Worm (Caenorhabditis elegans) whole organism, mixed stage, embryonic: ENCODE results near the gene F59F3.6.

Source experiments
- M03D4.4 ChIP-seq: sonication (generic microtip); optimal IDR thresholded peaks from 2 replicates; lab custom pipeline; 2017; ENCODE audit warnings: mild to moderate bottlenecking, missing genetic modification characterization, missing compliant biosample characterization
- bed-3 ChIP-seq: fragments of 200-800 bp; sonication (Bioruptor generic); optimal IDR thresholded peaks from 3 replicates; lab custom pipeline; 2018; ENCODE audit warnings: mild to moderate bottlenecking, missing genetic modification characterization, moderate library complexity, missing compliant biosample characterization
- blmp-1 ChIP-seq: fragments of 150-350 bp; optimal IDR thresholded peaks from 2 replicates; lab custom pipeline; 2014; ENCODE audit warnings: missing biosample characterization, missing genetic modification characterization
- ceh-39 ChIP-seq: fragments of 150-350 bp; optimal IDR thresholded peaks from 2 replicates; lab custom pipeline; 2014; ENCODE audit warnings: missing biosample characterization, missing genetic modification characterization
- ceh-43 ChIP-seq: fragments of 200-800 bp; sonication (Bioruptor generic); optimal IDR thresholded peaks from 2 replicates; lab custom pipeline; 2018; ENCODE audit warnings: mild to moderate bottlenecking, missing genetic modification characterization, moderate library complexity, missing compliant biosample characterization
- ceh-83 ChIP-seq: fragments of 200-800 bp; sonication (Bioruptor generic); optimal IDR thresholded peaks from 2 replicates; lab custom pipeline; 2018; ENCODE audit warnings: mild to moderate bottlenecking, missing genetic modification characterization, missing compliant biosample characterization
- ces-1 ChIP-seq: fragments of 150-350 bp; optimal IDR thresholded peaks from 2 replicates; lab custom pipeline; 2014; ENCODE audit warnings: missing biosample characterization, missing genetic modification reagents, missing genetic modification characterization
- cnd-1 ChIP-seq: fragments of 200-800 bp; sonication (Bioruptor generic); optimal IDR thresholded peaks from 2 replicates; lab custom pipeline; 2018; ENCODE audit warnings: mild to moderate bottlenecking, missing genetic modification characterization, missing compliant biosample characterization
- drap-1 ChIP-seq: fragments of 200-800 bp; sonication (Bioruptor generic); optimal IDR thresholded peaks from 3 replicates; lab custom pipeline; 2018; ENCODE audit warnings: mild to moderate bottlenecking, missing genetic modification characterization, missing compliant biosample characterization
- elt-1 ChIP-seq: sonication (generic microtip); optimal IDR thresholded peaks from 2 replicates; lab custom pipeline; 2017; ENCODE audit warnings: missing genetic modification characterization, mild to moderate bottlenecking, missing compliant biosample characterization, antibody characterized with exemption, moderate library complexity, borderline replicate concordance; ENCODE audit not compliant: insufficient read depth
- elt-3 ChIP-seq: fragments of 150-350 bp; optimal IDR thresholded peaks from 2 replicates; lab custom pipeline; 2014; ENCODE audit warnings: missing biosample characterization, missing genetic modification characterization
- flh-1 ChIP-seq: fragments of 200-800 bp; sonication (Bioruptor generic); optimal IDR thresholded peaks from 2 replicates; lab custom pipeline; 2018; ENCODE audit warnings: mild to moderate bottlenecking, missing genetic modification characterization, moderate library complexity, missing compliant biosample characterization
- ham-2 ChIP-seq: fragments of 200-800 bp; sonication (Bioruptor generic); optimal IDR thresholded peaks from 2 replicates; lab custom pipeline; 2018; ENCODE audit warnings: mild to moderate bottlenecking, missing genetic modification characterization, missing compliant biosample characterization
- hlh-1 ChIP-seq: fragments of 150-350 bp; optimal IDR thresholded peaks from 2 replicates; lab custom pipeline; 2014; ENCODE audit warnings: missing biosample characterization, missing genetic modification reagents, missing genetic modification characterization
- lin-13 ChIP-seq: fragments of 150-350 bp; optimal IDR thresholded peaks from 2 replicates; lab custom pipeline; 2014; ENCODE audit warnings: missing biosample characterization, missing genetic modification characterization
- lin-32 ChIP-seq: fragments of 200-800 bp; sonication (Bioruptor generic); optimal IDR thresholded peaks from 2 replicates; lab custom pipeline; 2018; ENCODE audit warnings: mild to moderate bottlenecking, missing genetic modification characterization, missing compliant biosample characterization
- lsy-2 ChIP-seq: fragments of 150-350 bp; optimal IDR thresholded peaks from 2 replicates; lab custom pipeline; 2014; ENCODE audit warnings: missing biosample characterization, missing genetic modification characterization
- mab-5 ChIP-seq: fragments of 150-350 bp; optimal IDR thresholded peaks from 2 replicates; lab custom pipeline; 2014; ENCODE audit warnings: missing biosample characterization, missing genetic modification characterization
- mls-2 ChIP-seq: sonication (generic microtip); optimal IDR thresholded peaks from 2 replicates; lab custom pipeline; 2016; ENCODE audit warnings: mild to moderate bottlenecking, missing genetic modification characterization, moderate library complexity, missing compliant biosample characterization
- nhr-12 ChIP-seq: fragments of 150-350 bp; optimal IDR thresholded peaks from 2 replicates; lab custom pipeline; 2014; ENCODE audit warnings: missing biosample characterization, missing genetic modification characterization
- nhr-2 ChIP-seq: fragments of 150-350 bp; optimal IDR thresholded peaks from 2 replicates; lab custom pipeline; 2014; ENCODE audit warnings: missing biosample characterization, missing genetic modification characterization
- nhr-237 ChIP-seq: fragments of 150-350 bp; optimal IDR thresholded peaks from 2 replicates; lab custom pipeline; 2014; ENCODE audit warnings: missing biosample characterization, missing genetic modification characterization
- nhr-28 ChIP-seq: fragments of 150-350 bp; optimal IDR thresholded peaks from 2 replicates; lab custom pipeline; 2014; ENCODE audit warnings: missing biosample characterization, missing genetic modification characterization
- nhr-76 ChIP-seq: sonication (generic microtip); optimal IDR thresholded peaks from 2 replicates; lab custom pipeline; 2017; ENCODE audit warnings: missing biosample characterization, missing genetic modification characterization
- pha-4 ChIP-seq: fragments of 150-350 bp; optimal IDR thresholded peaks from 2 replicates; lab custom pipeline; 2018; ENCODE audit warnings: missing biosample characterization, missing genetic modification reagents, missing genetic modification characterization
- sem-2 ChIP-seq: fragments of 200-800 bp; sonication (Bioruptor generic); optimal IDR thresholded peaks from 2 replicates; lab custom pipeline; 2018; ENCODE audit warnings: mild to moderate bottlenecking, missing genetic modification characterization, missing compliant biosample characterization
- sptf-1 ChIP-seq: sonication (generic microtip); optimal IDR thresholded peaks from 2 replicates; lab custom pipeline; 2017; ENCODE audit warnings: mild to moderate bottlenecking, missing genetic modification characterization, moderate library complexity, missing compliant biosample characterization
- tbx-8 ChIP-seq: fragments of 200-800 bp; sonication (Bioruptor generic); optimal IDR thresholded peaks from 2 replicates; lab custom pipeline; 2018; ENCODE audit warnings: mild to moderate bottlenecking, missing genetic modification characterization, moderate library complexity, missing compliant biosample characterization
- unc-120 ChIP-seq: sonication (generic microtip); optimal IDR thresholded peaks from 2 replicates; lab custom pipeline; 2017; ENCODE audit warnings: missing genetic modification characterization, missing compliant biosample characterization; ENCODE audit not compliant: poor library complexity, severe bottlenecking
- unc-39 ChIP-seq: fragments of 150-350 bp; optimal IDR thresholded peaks from 2 replicates; lab custom pipeline; 2014; ENCODE audit warnings: missing biosample characterization, missing genetic modification characterization
- unc-62 ChIP-seq: fragments of 150-350 bp; optimal IDR thresholded peaks from 2 replicates; lab custom pipeline; 2014; ENCODE audit warnings: missing biosample characterization, missing genetic modification reagents, missing genetic modification characterization
- zip-8 ChIP-seq: fragments of 150-350 bp; optimal IDR thresholded peaks from 2 replicates; lab custom pipeline; 2014; ENCODE audit warnings: missing biosample characterization, missing genetic modification characterization
- ztf-11 ChIP-seq: fragments of 150-350 bp; optimal IDR thresholded peaks from 2 replicates; lab custom pipeline; 2014; ENCODE audit warnings: missing biosample characterization, missing genetic modification characterization

F59F3.6 gene

ce11 chrX:11014394-11015280, 15.6 kb upstream of the F59F3.6 start:
- TF ChIP-seq lin-32 (no peak), unc-120 (tag; lab: Kevin White, UChicago) (no peak), lsy-2 (no peak), mab-5 (tag; lab: Kevin White, UChicago) (no peak), unc-39 (tag; lab: Kevin White, UChicago) (no peak), bed-3 (GFP tag; lab: Kevin White, UChicago) (no peak), tbx-8 (GFP tag; lab: Kevin White, UChicago) (no peak), lin-13 (no peak), sem-2 (GFP tag; lab: Kevin White, UChicago) (no peak), pha-4 (tag; lab: Kevin White, UChicago) (no peak)

ce11 chrX:11012337-11012736, 13.3 kb upstream of the F59F3.6 start, which contains the start of gene F58A3.3:
F58A3.3 (plus strand) TSS chrX:11012637.
- TF ChIP-seq unc-39 (tag; lab: Kevin White, UChicago) (no peak), ceh-83 (no peak), nhr-28 (tag; lab: Kevin White, UChicago) (no peak), ceh-43 (GFP tag; lab: Kevin White, UChicago) (no peak), blmp-1 (tag; lab: Kevin White, UChicago) (no peak), pha-4 (tag; lab: Kevin White, UChicago) (no peak), lsy-2 (no peak), nhr-237 (no peak), lin-13 (no peak), hlh-1 (tag; lab: Kevin White, UChicago) (no peak), drap-1 (GFP tag; lab: Kevin White, UChicago) (no peak), mls-2 (no peak), sptf-1 (tag; lab: Kevin White, UChicago) (no peak), unc-120 (tag; lab: Kevin White, UChicago) (no peak), ztf-11 (tag; lab: Kevin White, UChicago) (no peak), cnd-1 (tag; lab: Kevin White, UChicago) (no peak), ceh-39 (tag; lab: Kevin White, UChicago) (no peak), flh-1 (GFP tag; lab: Kevin White, UChicago) (no peak)

ce11 chrX:11010565-11010964, 11.5 kb upstream of the F59F3.6 start, which contains the start of gene F58A3.4:
F58A3.4 (minus strand) TSS chrX:11010665.
- TF ChIP-seq lin-32: no peak

ce11 chrX:11008954-11009353, 9.9 kb upstream of the F59F3.6 start, which contains the start of gene ttr-31:
ttr-31 (minus strand) TSS chrX:11009054.
- TF ChIP-seq nhr-12 (tag; lab: Kevin White, UChicago) (no peak), nhr-28 (tag; lab: Kevin White, UChicago) (no peak), M03D4.4 (tag; lab: Kevin White, UChicago) (no peak), blmp-1 (tag; lab: Kevin White, UChicago) (no peak), sptf-1 (tag; lab: Kevin White, UChicago) (no peak), pha-4 (tag; lab: Kevin White, UChicago) (no peak), unc-39 (tag; lab: Kevin White, UChicago) (no peak), nhr-2 (tag; lab: Kevin White, UChicago) (no peak)
- TF ChIP-seq, all 35 proteins: peak for 0

- TF ChIP-seq zip-8 (tag; lab: Kevin White, UChicago) (no peak), ces-1 (no peak), unc-62 (GFP tag; lab: Kevin White, UChicago) (no peak), lsy-2 (no peak), lin-13 (no peak), nhr-76 (tag; lab: Kevin White, UChicago) (no peak), nhr-2 (tag; lab: Kevin White, UChicago) (no peak), mab-5 (tag; lab: Kevin White, UChicago) (no peak), ceh-83 (no peak), elt-1 (tag; lab: Kevin White, UChicago) (no peak), drap-1 (GFP tag; lab: Kevin White, UChicago) (no peak), sptf-1 (tag; lab: Kevin White, UChicago) (no peak), elt-3 (no peak), ham-2 (GFP tag; lab: Kevin White, UChicago) (no peak), nhr-28 (tag; lab: Kevin White, UChicago) (no peak), sem-2 (GFP tag; lab: Kevin White, UChicago) (no peak)
These were observed 9.0 kb upstream of the F59F3.6 start, which contains the start of gene del-5 for ce11 chrX:11008052-11008451. del-5 (minus strand) TSS chrX:11008181.
